Fruit fly (Drosophila melanogaster) Kc167 (cell line): ENCODE measurements around the gene CG6923.

ENCODE experiments used
- Myc ChIP-seq: fragments of >200 bp; optimal IDR thresholded peaks from 2 replicates; lab custom pipeline; 2017; ENCODE audit warnings: missing external identifiers
- Sin3A ChIP-seq: fragments of >200 bp; optimal IDR thresholded peaks from 2 replicates; lab custom pipeline; 2018; ENCODE audit warnings: missing external identifiers
- h ChIP-seq: fragments of >200 bp; optimal IDR thresholded peaks from 3 replicates; lab custom pipeline; 2018; ENCODE audit warnings: missing external identifiers
- insv ChIP-seq: fragments of >200 bp; optimal IDR thresholded peaks from 3 replicates; lab custom pipeline; 2018; ENCODE audit warnings: missing external identifiers
- ttk ChIP-seq: sonication (Bioruptor generic); optimal IDR thresholded peaks from 2 replicates; lab custom pipeline; 2017; ENCODE audit warnings: missing external identifiers

DNA sequence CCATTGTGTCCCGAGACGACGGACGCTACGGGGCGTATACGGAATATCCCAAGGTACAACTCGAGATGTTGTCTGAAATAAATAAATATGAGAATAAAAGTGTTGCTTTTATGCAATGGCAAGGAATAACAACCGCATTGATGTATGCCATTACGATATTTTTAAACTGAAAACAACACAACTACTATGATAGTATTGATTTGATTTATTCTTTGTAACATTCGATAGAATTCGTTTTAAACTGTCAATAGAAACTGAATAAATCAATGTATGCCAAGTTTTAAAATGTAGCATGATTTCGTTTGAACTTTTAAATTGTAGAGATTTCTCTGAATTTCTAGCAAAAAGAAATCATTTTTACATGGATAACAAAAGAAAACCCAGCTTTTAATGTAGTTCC, 53.6 kb downstream of the CG6923 start, which contains the start of gene CG14717:
- no peak for TF ChIP-seq Sin3A (lab: Kevin White, UChicago)
- TF ChIP-seq ttk (lab: Kevin White, UChicago): no peak
- no peak for TF ChIP-seq insv (lab: Kevin White, UChicago)
- no peak for TF ChIP-seq Myc
- no peak for TF ChIP-seq h (lab: Kevin White, UChicago)
